Fruit fly (Drosophila melanogaster): ENCODE measurements around the gene CG46191.
"Not testable (repeated sequence)": the region's sequence is repeated elsewhere in the genome, so short reads cannot be mapped to it uniquely, and the experiment has no call there.

Gene CG46191

dm6 chrY:3215755-3216154 is at the start of gene CG46191:
CG46191 (minus strand) TSS chrY:3215855.
- not testable (repeated sequence) for TF ChIP-seq CG17801 (GFP tag; optimal IDR thresholded peaks at IDR 0.05; ENCODE audit: partially characterized antibody)

DNA sequence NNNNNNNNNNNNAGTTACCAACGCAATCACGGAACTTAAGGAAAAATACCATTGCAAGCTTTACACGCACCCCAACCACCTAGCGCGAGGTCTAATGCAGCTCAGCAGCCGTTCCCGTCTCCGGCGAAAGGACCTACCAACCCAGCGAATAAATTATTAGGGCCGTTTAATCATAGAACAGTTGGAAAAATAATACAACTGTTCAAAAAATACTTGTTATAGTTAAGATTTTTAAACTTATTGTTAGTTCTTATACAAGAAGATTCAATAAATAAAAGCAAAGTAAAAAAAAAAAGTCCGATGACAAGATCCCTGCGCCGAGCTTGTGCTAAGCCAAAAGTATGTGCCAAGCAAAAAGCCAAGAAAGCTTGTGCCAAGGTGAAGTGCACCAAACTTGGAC is 47.2 kb upstream of the CG46191 start, which contains the start of gene CG46193:
Gene CG46193, plus strand, starts transcription at position 301 of the 400 bp plus-strand sequence.
- not testable (repeated sequence) for TF ChIP-seq CG17801 (GFP tag; optimal IDR thresholded peaks at IDR 0.05; ENCODE audit: partially characterized antibody)

dm6 chrY:3253257-3253656 is 37.6 kb upstream of the CG46191 start, which contains the start of gene CG46192:
CG46192 (minus strand) TSS chrY:3253357.
- TF ChIP-seq CG17801 (GFP tag; optimal IDR thresholded peaks at IDR 0.05; ENCODE audit: partially characterized antibody), result not testable (repeated sequence)
